Worm (Caenorhabditis elegans) whole organism, L4 larva: ENCODE measurements around the gene obr-2.

Experiments
- D1046.2 ChIP-seq: fragments of 200-800 bp; sonication (Bioruptor generic); IDR thresholded peaks from 2 replicates; pipeline ENCODE4 v1.3.6; 2022; ENCODE audit warnings: missing genetic modification characterization, missing compliant biosample characterization
- F10B5.3 ChIP-seq: sonication (generic microtip); optimal IDR thresholded peaks from 2 replicates; lab custom pipeline; 2016; ENCODE audit warnings: mild to moderate bottlenecking, missing genetic modification characterization, missing compliant biosample characterization
- F44E2.7 ChIP-seq: fragments of 200-800 bp; sonication (Bioruptor generic); IDR thresholded peaks from 2 replicates; pipeline ENCODE4 v2.1.2; 2022; ENCODE audit warnings: missing genetic modification characterization, missing compliant biosample characterization
- R02D3.7 ChIP-seq: fragments of 150-350 bp; sonication (generic microtip); optimal IDR thresholded peaks from 3 replicates; lab custom pipeline; 2014; ENCODE audit warnings: missing biosample characterization, missing genetic modification characterization
- Y105C5A.15 ChIP-seq: fragments of 200-800 bp; sonication (Bioruptor generic); IDR thresholded peaks from 2 replicates; pipeline ENCODE4 v1.3.6; 2022; ENCODE audit warnings: missing genetic modification characterization, missing compliant biosample characterization
- aha-1 ChIP-seq: fragments of 150-350 bp; peaks from one replicate; lab custom pipeline; 2014; ENCODE audit warnings: missing biosample characterization, missing genetic modification characterization
- aly-2 ChIP-seq: sonication (generic microtip); optimal IDR thresholded peaks from 2 replicates; lab custom pipeline; 2018; ENCODE audit warnings: missing biosample characterization, missing genetic modification characterization
- arid-1 ChIP-seq: fragments of 200-800 bp; sonication (Bioruptor generic); conservative IDR thresholded peaks from 2 replicates; pipeline ENCODE4 v1.3.6; 2022; ENCODE audit warnings: missing genetic modification reagents, missing genetic modification characterization, missing compliant biosample characterization
- attf-4 ChIP-seq: sonication (generic microtip); optimal IDR thresholded peaks from 3 replicates; lab custom pipeline; 2017; ENCODE audit warnings: missing biosample characterization, missing genetic modification characterization
- ceh-20 ChIP-seq: fragments of 200-800 bp; sonication (Bioruptor generic); IDR thresholded peaks from 2 replicates; pipeline ENCODE4 v1.3.6; 2022; ENCODE audit warnings: missing genetic modification reagents, missing genetic modification characterization, missing compliant biosample characterization
- ceh-28 ChIP-seq: fragments of 150-350 bp; optimal IDR thresholded peaks from 2 replicates; lab custom pipeline; 2014; ENCODE audit warnings: missing biosample characterization, missing genetic modification reagents, missing genetic modification characterization
- daf-16 ChIP-seq, 3 experiments: sonication (generic microtip); optimal IDR thresholded peaks; 2 replicates each; lab custom pipeline; 2016 to 2017; ENCODE audit warnings: missing genetic modification characterization in 3 of 3, missing genetic modification reagents in 3 of 3, mild to moderate bottlenecking in 2 of 3, missing compliant biosample characterization in 2 of 3, missing biosample characterization in 1 of 3, moderate library complexity in 1 of 3
- daf-8 ChIP-seq: fragments of 200-800 bp; sonication (Bioruptor generic); IDR thresholded peaks from 2 replicates; pipeline ENCODE4 v1.3.6; 2022; ENCODE audit warnings: missing genetic modification characterization, missing compliant biosample characterization
- dpl-1 ChIP-seq: fragments of 150-350 bp; optimal IDR thresholded peaks from 2 replicates; lab custom pipeline; 2014; ENCODE audit warnings: missing biosample characterization, missing genetic modification reagents, missing genetic modification characterization
- duxl-1 ChIP-seq: sonication (generic microtip); optimal IDR thresholded peaks from 2 replicates; lab custom pipeline; 2016; ENCODE audit warnings: mild to moderate bottlenecking, missing genetic modification characterization, moderate library complexity, missing compliant biosample characterization; ENCODE audit not compliant: poor library complexity
- hlh-11 ChIP-seq: fragments of 200-800 bp; sonication (Bioruptor generic); optimal IDR thresholded peaks from 2 replicates; lab custom pipeline; 2018; ENCODE audit warnings: mild to moderate bottlenecking, missing genetic modification characterization, missing compliant biosample characterization
- hlh-30 ChIP-seq: sonication (generic microtip); optimal IDR thresholded peaks from 2 replicates; lab custom pipeline; 2017; ENCODE audit warnings: antibody characterized with exemption, mild to moderate bottlenecking, missing genetic modification characterization, missing compliant biosample characterization; ENCODE audit not compliant: insufficient read depth
- hmg-1.1 ChIP-seq: fragments of 200-800 bp; sonication (Bioruptor generic); IDR thresholded peaks from 2 replicates; pipeline ENCODE4 v1.3.6; 2022; ENCODE audit warnings: missing genetic modification reagents, missing genetic modification characterization, missing compliant biosample characterization
- jun-1 ChIP-seq: fragments of 150-350 bp; optimal IDR thresholded peaks from 2 replicates; lab custom pipeline; 2014; ENCODE audit warnings: missing biosample characterization, missing genetic modification reagents, missing genetic modification characterization
- lin-1 ChIP-seq: fragments of 200-800 bp; sonication (Bioruptor generic); IDR thresholded peaks from 2 replicates; pipeline ENCODE4 v1.3.6; 2022; ENCODE audit warnings: missing genetic modification reagents, missing genetic modification characterization, missing compliant biosample characterization
- lin-13 ChIP-seq: fragments of 150-350 bp; optimal IDR thresholded peaks from 2 replicates; lab custom pipeline; 2014; ENCODE audit warnings: missing biosample characterization, missing genetic modification reagents, missing genetic modification characterization
- lin-15B ChIP-seq: fragments of 150-350 bp; sonication (generic microtip); optimal IDR thresholded peaks from 3 replicates; lab custom pipeline; 2014; ENCODE audit warnings: missing biosample characterization, missing genetic modification characterization
- lin-38 ChIP-seq: fragments of 200-800 bp; sonication (Bioruptor generic); IDR thresholded peaks from 2 replicates; pipeline ENCODE4 v1.3.6; 2022; ENCODE audit warnings: missing genetic modification reagents, missing genetic modification characterization, missing compliant biosample characterization
- madf-9 ChIP-seq: fragments of 200-800 bp; sonication (Bioruptor generic); conservative IDR thresholded peaks from 2 replicates; pipeline ENCODE4 v1.3.6; 2022; ENCODE audit warnings: missing genetic modification reagents, missing genetic modification characterization, missing compliant biosample characterization
- mes-2 ChIP-seq: sonication (generic microtip); optimal IDR thresholded peaks from 2 replicates; lab custom pipeline; 2016; ENCODE audit warnings: missing genotype, mild to moderate bottlenecking, missing genetic modification characterization, missing compliant biosample characterization; ENCODE audit not compliant: poor library complexity, severe bottlenecking
- mxl-3 ChIP-seq: fragments of 200-800 bp; sonication (Bioruptor generic); optimal IDR thresholded peaks from 2 replicates; lab custom pipeline; 2018; ENCODE audit warnings: mild to moderate bottlenecking, missing genetic modification characterization, missing compliant biosample characterization
- nhr-11 ChIP-seq: fragments of 150-350 bp; optimal IDR thresholded peaks from 2 replicates; lab custom pipeline; 2014; ENCODE audit warnings: missing biosample characterization, missing genetic modification characterization
- nhr-41 ChIP-seq: fragments of 200-800 bp; sonication (Bioruptor generic); IDR thresholded peaks from 2 replicates; pipeline ENCODE4 v1.3.6; 2022; ENCODE audit warnings: missing genetic modification reagents, missing genetic modification characterization, missing compliant biosample characterization
- nhr-48 ChIP-seq: sonication (generic microtip); optimal IDR thresholded peaks from 2 replicates; lab custom pipeline; 2016; ENCODE audit warnings: mild to moderate bottlenecking, missing genetic modification characterization, missing compliant biosample characterization
- nhr-6 ChIP-seq: fragments of 150-350 bp; optimal IDR thresholded peaks from 2 replicates; lab custom pipeline; 2014; ENCODE audit warnings: missing biosample characterization, missing genetic modification characterization
- pha-4 ChIP-seq, 2 experiments: fragments of 150-350 bp in 1 of 2; fragments of 200-800 bp in 1 of 2; sonication (Bioruptor generic) in 1 of 2; IDR thresholded peaks in 1 of 2; optimal IDR thresholded peaks in 1 of 2; 2 replicates each; pipeline versions ENCODE4 v1.3.6 to Lab custom; 2014 to 2022; ENCODE audit warnings: missing genetic modification characterization in 2 of 2, missing genetic modification reagents in 2 of 2, missing biosample characterization in 1 of 2, missing compliant biosample characterization in 1 of 2
- php-3 ChIP-seq: fragments of 200-800 bp; sonication (Bioruptor generic); IDR thresholded peaks from 2 replicates; pipeline ENCODE4 v1.3.6; 2022; ENCODE audit warnings: missing genetic modification reagents, missing genetic modification characterization, missing compliant biosample characterization
- sdz-12 ChIP-seq: fragments of 200-800 bp; sonication (Bioruptor generic); optimal IDR thresholded peaks from 2 replicates; lab custom pipeline; 2018; ENCODE audit warnings: mild to moderate bottlenecking, missing genetic modification characterization, missing compliant biosample characterization
- skn-1 ChIP-seq: fragments of 150-350 bp; optimal IDR thresholded peaks from 2 replicates; lab custom pipeline; 2014; ENCODE audit warnings: missing biosample characterization, missing genetic modification characterization
- unc-130 ChIP-seq: sonication (generic microtip); optimal IDR thresholded peaks from 2 replicates; lab custom pipeline; 2016; ENCODE audit warnings: missing genetic modification reagents, missing genetic modification characterization, missing compliant biosample characterization
- unc-62 ChIP-seq, 3 experiments: fragments of 150-350 bp in 1 of 3; sonication (generic microtip); optimal IDR thresholded peaks in 2 of 3; peaks in 1 of 3; 1 replicate in 1 of 3; 2 replicates in 2 of 3; lab custom pipeline; 2014 to 2017; ENCODE audit warnings: missing biosample characterization in 3 of 3, missing genetic modification characterization in 3 of 3, missing genetic modification reagents in 3 of 3, missing genotype in 1 of 3
- zag-1 ChIP-seq: fragments of 150-350 bp; optimal IDR thresholded peaks from 2 replicates; lab custom pipeline; 2014; ENCODE audit warnings: missing biosample characterization, missing genetic modification characterization

Gene obr-2

ce11 chrV:15014164-15014563 is at the start of gene obr-2:
Gene obr-2 (minus strand): TSS chrV:15014264.
- TF ChIP-seq ceh-28 (tag; lab: Kevin White, UChicago): no peak
- TF ChIP-seq lin-1 (GFP tag; lab: Robert Waterston, UW): no peak
- TF ChIP-seq hlh-30 (tag; lab: Kevin White, UChicago): no peak
- TF ChIP-seq daf-8 (GFP tag; lab: Robert Waterston, UW): no peak
- TF ChIP-seq nhr-41 (GFP tag; lab: Robert Waterston, UW): no peak
- TF ChIP-seq lin-15B (tag; lab: Kevin White, UChicago): no peak
- no peak for TF ChIP-seq pha-4 (GFP tag; IDR thresholded peaks at IDR 0.05; lab: Robert Waterston, UW)
- no peak for TF ChIP-seq pha-4 (tag; optimal IDR thresholded peaks at IDR 0.05; lab: Kevin White, UChicago)
- TF ChIP-seq attf-4 (tag; lab: Kevin White, UChicago): no peak
- no peak for TF ChIP-seq arid-1 (GFP tag; lab: Robert Waterston, UW)
- TF ChIP-seq sdz-12: no peak
- no peak for TF ChIP-seq ceh-20 (GFP tag; lab: Robert Waterston, UW)
- no peak for TF ChIP-seq nhr-11 (tag; lab: Kevin White, UChicago)
- no peak for TF ChIP-seq aly-2 (tag; lab: Kevin White, UChicago)
- TF ChIP-seq zag-1 (tag; lab: Kevin White, UChicago): no peak
- TF ChIP-seq, all 104 proteins: peak for 0

ce11 chrV:15060595-15060994 is 46.5 kb upstream of the obr-2 start:
- TF ChIP-seq unc-62 (GFP tag; optimal IDR thresholded peaks at IDR 0.05 in 1 of 2; lab: Kevin White, UChicago) (peak in 1 of 2 experiments; percentile 18), unc-62 (tag; optimal IDR thresholded peaks at IDR 0.05; lab: Kevin White, UChicago) (no peak), jun-1 (tag; lab: Kevin White, UChicago) (no peak), madf-9 (GFP tag; lab: Robert Waterston, UW) (no peak), duxl-1 (no peak), D1046.2 (no peak), hlh-30 (tag; lab: Kevin White, UChicago) (no peak), aha-1 (tag; lab: Kevin White, UChicago) (peak; percentile 73), php-3 (GFP tag; lab: Robert Waterston, UW) (no peak), F10B5.3 (tag; lab: Kevin White, UChicago) (no peak), hmg-1.1 (no peak), skn-1 (tag; lab: Kevin White, UChicago) (no peak), lin-15B (tag; lab: Kevin White, UChicago) (no peak), F44E2.7 (GFP tag; lab: Robert Waterston, UW) (no peak), lin-13 (GFP tag; lab: Kevin White, UChicago) (no peak)

- peak; percentile 66 for TF ChIP-seq lin-38 (GFP tag; lab: Robert Waterston, UW)
- no peak for TF ChIP-seq mxl-3
- TF ChIP-seq hlh-11 (tag; lab: Kevin White, UChicago): peak; percentile 5
- TF ChIP-seq unc-130: peak; percentile 25
- TF ChIP-seq nhr-6: peak; percentile 79
- no peak for TF ChIP-seq R02D3.7 (tag; lab: Kevin White, UChicago)
- TF ChIP-seq daf-16 (GFP tag; optimal IDR thresholded peaks at IDR 0.05; lab: Kevin White, UChicago): no peak
- peak; percentile 70 for TF ChIP-seq daf-16 (tag; optimal IDR thresholded peaks at IDR 0.05; lab: Kevin White, UChicago)
- TF ChIP-seq Y105C5A.15 (GFP tag; lab: Robert Waterston, UW): no peak
- no peak for TF ChIP-seq F44E2.7 (GFP tag; lab: Robert Waterston, UW)
- TF ChIP-seq dpl-1 (GFP tag; lab: Kevin White, UChicago): peak; percentile 85
- TF ChIP-seq mes-2 (tag; lab: Kevin White, UChicago): peak; percentile 64
- TF ChIP-seq nhr-48 (tag; lab: Kevin White, UChicago): peak; percentile 12
Measured at ce11 chrV:15059534-15059933, 45.5 kb upstream of the obr-2 start, which contains the start of the genes mcm-3 and C25D7.15. Gene mcm-3 (minus strand): TSS chrV:15059599. Gene C25D7.15 (plus strand): TSS chrV:15059808.
